Worm (Caenorhabditis elegans): Measurements from ENCODE around the gene F21D9.3.

DNA sequence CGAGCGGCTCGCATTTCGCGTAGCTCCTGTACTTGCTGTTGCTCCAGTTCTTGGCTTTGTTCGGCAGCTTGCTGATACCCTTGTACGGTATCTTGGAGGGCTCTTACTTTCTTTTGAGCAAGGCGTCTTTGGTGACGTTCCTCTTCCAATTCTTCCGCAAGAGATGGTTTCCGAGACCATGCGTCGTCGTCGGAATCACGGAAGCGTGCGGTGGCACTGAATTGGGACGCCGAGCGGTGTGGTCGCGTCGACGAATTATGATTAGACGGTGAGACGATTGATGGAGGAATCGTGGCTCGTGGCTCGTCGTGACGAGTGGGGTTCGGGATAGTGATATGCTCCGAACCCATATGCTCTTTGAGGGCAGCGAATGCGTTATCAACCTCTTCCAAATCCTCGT, 18.8 kb upstream of the F21D9.3 start:
- TF ChIP-seq nhr-43 (tag; optimal IDR thresholded peaks at IDR 0.05; ENCODE audit: poor library complexity, severe bottlenecking) (no peak), tbx-2 (tag; optimal IDR thresholded peaks at IDR 0.05) (no peak), mml-1 (tag; optimal IDR thresholded peaks at IDR 0.05) (no peak), elt-1 (tag; optimal IDR thresholded peaks at IDR 0.05) (no peak), egl-27 (tag; optimal IDR thresholded peaks at IDR 0.05) (no peak), nhr-76 (tag; optimal IDR thresholded peaks at IDR 0.05) (no peak)
